Fruit fly (Drosophila melanogaster): ENCODE results near the gene CG17681.

The CG17681 gene

DNA sequence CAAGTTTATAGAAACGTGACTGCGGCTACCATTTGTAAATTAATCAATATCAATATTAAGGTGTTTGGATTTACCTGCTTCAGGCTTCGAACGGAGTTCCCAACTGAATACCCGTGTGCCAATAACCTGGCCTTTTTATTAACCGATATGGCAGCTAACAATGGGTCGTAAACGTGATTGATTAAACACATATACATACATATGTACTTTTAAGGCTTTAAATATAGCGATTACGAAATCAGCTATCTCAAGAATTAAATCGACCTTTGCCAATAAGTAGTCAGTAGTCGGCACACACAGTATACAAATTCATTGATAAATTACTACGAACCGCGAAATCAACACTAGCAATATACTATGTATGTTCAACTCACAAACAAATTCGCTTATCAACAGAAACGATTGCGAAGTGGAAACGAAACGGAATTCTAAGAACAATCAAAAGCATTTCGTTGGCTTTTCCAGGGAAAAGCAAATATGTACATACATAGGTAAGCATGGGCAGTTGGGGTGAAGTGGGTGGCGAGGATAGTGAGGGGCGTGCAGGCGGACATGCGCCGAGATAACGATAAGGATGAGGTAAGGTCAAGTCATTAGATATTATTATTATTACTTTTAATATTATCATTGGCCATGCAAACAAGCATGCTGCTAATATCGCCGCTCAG is 4.2 kb upstream of the CG17681 start (continued):
- TF ChIP-seq Gug (GFP tag; IDR thresholded peaks at IDR 0.05), result no peak
- TF ChIP-seq Xrp1 (GFP tag; IDR thresholded peaks at IDR 0.05), result peak; percentile 82
- no peak for TF ChIP-seq CG15073 (GFP tag; optimal IDR thresholded peaks at IDR 0.05)
- TF ChIP-seq Med (GFP tag), result peak; percentile 90
- TF ChIP-seq Nf-YA (GFP tag; IDR thresholded peaks at IDR 0.05), result 0 out of 2 replicates have a peak, but pooled peaks have one; percentile 28
- TF ChIP-seq slbo (GFP tag; IDR thresholded peaks at IDR 0.05), result peak; percentile 10; the same call in 1 of the 2 replicates
- TF ChIP-seq ranshi (GFP tag; IDR thresholded peaks at IDR 0.05), result 0 out of 2 replicates have a peak, but pooled peaks have one; percentile 19
- TF ChIP-seq repo (GFP tag; optimal IDR thresholded peaks at IDR 0.05), result peak; percentile 42
- TF ChIP-seq cad (GFP tag; optimal IDR thresholded peaks at IDR 0.05), result no peak
- TF ChIP-seq Sox100B (GFP tag; optimal IDR thresholded peaks at IDR 0.05), result peak; percentile 78
- no peak for TF ChIP-seq yki (optimal IDR thresholded peaks at IDR 0.05)
- TF ChIP-seq cwo (GFP tag; optimal IDR thresholded peaks at IDR 0.05), result peak; percentile 90
- TF ChIP-seq gsb (GFP tag; IDR thresholded peaks at IDR 0.05), result peak; percentile 23; the same call in 1 of the 2 replicates
- peak; percentile 41; the same call in 1 of the 2 replicates for TF ChIP-seq Rfx (GFP tag; IDR thresholded peaks at IDR 0.05)
- TF ChIP-seq CG11398 (GFP tag; optimal IDR thresholded peaks at IDR 0.05), result peak; percentile 72
- TF ChIP-seq ham (GFP tag; IDR thresholded peaks at IDR 0.05), result no peak
- TF ChIP-seq CG10565 (GFP tag; optimal IDR thresholded peaks at IDR 0.05), result no peak
- TF ChIP-seq NC2β (GFP tag; optimal IDR thresholded peaks at IDR 0.05), result peak; percentile 68
- TF ChIP-seq CG16813 (GFP tag; IDR thresholded peaks at IDR 0.05; ENCODE audit: partially characterized antibody), result no peak
- TF ChIP-seq CG9932 (GFP tag; IDR thresholded peaks at IDR 0.05), result 0 out of 2 replicates have a peak, but pooled peaks have one; percentile 32
- TF ChIP-seq HLH3B (GFP tag; IDR thresholded peaks at IDR 0.05), result peak; percentile 59; the same call in 1 of the 2 replicates
- peak; percentile 9; the same call in 1 of the 3 replicates for TF ChIP-seq Dbx (GFP tag; IDR thresholded peaks at IDR 0.05)
- no peak for TF ChIP-seq pzg (GFP tag; optimal IDR thresholded peaks at IDR 0.05)
- TF ChIP-seq CG1233 (GFP tag; optimal IDR thresholded peaks at IDR 0.05), result peak; percentile 88
- no peak for TF ChIP-seq Tbp (GFP tag; optimal IDR thresholded peaks at IDR 0.05)
- peak; percentile 51 for TF ChIP-seq CG10431 (GFP tag; optimal IDR thresholded peaks at IDR 0.05)
- peak; percentile 66 for TF ChIP-seq bab2 (GFP tag; optimal IDR thresholded peaks at IDR 0.05)
- TF ChIP-seq sc (optimal IDR thresholded peaks at IDR 0.05), result no peak
- TF ChIP-seq sc (GFP tag; optimal IDR thresholded peaks at IDR 0.05), result peak; percentile 69
- no peak for TF ChIP-seq CG6272 (GFP tag; IDR thresholded peaks at IDR 0.05)
- TF ChIP-seq CG17359 (tag; optimal IDR thresholded peaks at IDR 0.05), result peak; percentile 73
- TF ChIP-seq kah (GFP tag; optimal IDR thresholded peaks at IDR 0.05), result peak; percentile 45
- no peak for TF ChIP-seq bbx (GFP tag; IDR thresholded peaks at IDR 0.05; ENCODE audit: partially characterized antibody)
- no peak for TF ChIP-seq maf-S (GFP tag; optimal IDR thresholded peaks at IDR 0.05)
- peak; percentile 62 for TF ChIP-seq Mes4 (GFP tag; optimal IDR thresholded peaks at IDR 0.05)
- 0 out of 3 replicates have a peak, but pooled peaks have one; percentile 28 for TF ChIP-seq CG17361 (GFP tag; IDR thresholded peaks at IDR 0.05)
- TF ChIP-seq CG17612 (GFP tag; IDR thresholded peaks at IDR 0.05), result no peak
- no peak for TF ChIP-seq pan (optimal IDR thresholded peaks at IDR 0.05)
- peak in 1 of 2 experiments; percentile 57 for TF ChIP-seq pan (GFP tag; optimal IDR thresholded peaks at IDR 0.05 in 1 of 2, IDR thresholded peaks at IDR 0.05 in 1 of 2)
- peak; percentile 51 for TF ChIP-seq bcd (GFP tag; optimal IDR thresholded peaks at IDR 0.05)
- peak; percentile 38 for TF ChIP-seq CG4820 (GFP tag; optimal IDR thresholded peaks at IDR 0.05)
- TF ChIP-seq Bteb2 (GFP tag; optimal IDR thresholded peaks at IDR 0.05), result no peak
- peak; percentile 34 for TF ChIP-seq CG10274 (GFP tag; optimal IDR thresholded peaks at IDR 0.05)
- TF ChIP-seq da (GFP tag; optimal IDR thresholded peaks at IDR 0.05), result no peak
- TF ChIP-seq vvl (GFP tag; IDR thresholded peaks at IDR 0.05), result peak; percentile 73
- TF ChIP-seq lab (GFP tag; optimal IDR thresholded peaks at IDR 0.05), result peak; percentile 91
- TF ChIP-seq CG4707 (GFP tag; optimal IDR thresholded peaks at IDR 0.05), result peak; percentile 69
- TF ChIP-seq Lhr (GFP tag; optimal IDR thresholded peaks at IDR 0.05), result peak; percentile 57
- peak in 1 of 2 experiments; percentile 74 for TF ChIP-seq chif (GFP tag; optimal IDR thresholded peaks at IDR 0.05)
- peak; percentile 95 for TF ChIP-seq sens (GFP tag)
- no peak for TF ChIP-seq CG2889 (GFP tag; IDR thresholded peaks at IDR 0.05)

Data from whole organism, embryonic.